Worm (Caenorhabditis elegans): Measurements from ENCODE around the gene gsp-1.
A peak's percentile ranks its signal among the peaks of the same experiment; 100 is the strongest.

Gene gsp-1

ce11 chrV:10656958-10657357 lies 25.3 kb upstream of the gsp-1 start, which contains the start of gene ugt-34:
Gene ugt-34 (minus strand): TSS chrV:10656978.
- TF ChIP-seq lin-13 (GFP tag; optimal IDR thresholded peaks at IDR 0.05), result no peak
- TF ChIP-seq zip-11 (GFP tag; IDR thresholded peaks at IDR 0.05), result no peak
- peak; percentile 9 for TF ChIP-seq pqm-1 (tag; optimal IDR thresholded peaks at IDR 0.05)
- no peak for TF ChIP-seq tra-1 (GFP tag; IDR thresholded peaks at IDR 0.05)
- TF ChIP-seq arid-1 (GFP tag; conservative IDR thresholded peaks at IDR 0.05), result no peak
- peak; percentile 99 for TF ChIP-seq nhr-28 (tag; optimal IDR thresholded peaks at IDR 0.05)

DNA sequence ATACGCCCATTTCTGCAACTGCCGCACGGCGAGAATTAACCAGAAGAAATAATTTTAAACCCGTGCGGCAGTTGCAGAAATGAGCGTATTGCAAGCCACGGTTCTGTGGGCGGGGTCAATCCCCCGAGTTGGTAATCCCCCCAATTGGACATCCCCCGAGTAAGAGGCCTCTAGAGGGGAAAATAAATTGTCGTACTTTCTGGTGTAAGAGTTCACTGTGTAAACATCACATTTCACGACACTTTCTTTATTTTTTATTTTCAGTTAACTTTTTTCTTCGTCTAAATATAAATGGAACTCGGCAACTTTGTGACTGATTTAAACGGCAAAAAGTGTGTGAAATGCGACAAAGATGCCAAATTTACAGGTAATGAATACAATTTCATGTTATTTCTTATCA lies 24.3 kb upstream of the gsp-1 start, which contains the start of gene tut-2:
TSS of gene tut-2 (plus strand) at position 277 of the 400 bp plus-strand sequence.
- no peak for TF ChIP-seq cey-2 (tag; optimal IDR thresholded peaks at IDR 0.05; ENCODE audit: borderline replicate concordance, insufficient read depth)
- peak; percentile 22 for TF ChIP-seq dpl-1 (GFP tag; optimal IDR thresholded peaks at IDR 0.05)

- peak; percentile 26 for TF ChIP-seq F49E8.2 (tag; optimal IDR thresholded peaks at IDR 0.05; ENCODE audit: borderline replicate concordance)
- no peak for TF ChIP-seq hlh-11 (tag; optimal IDR thresholded peaks at IDR 0.05)
- 0 out of 2 replicates have a peak, but pooled peaks have one; percentile 38 for TF ChIP-seq arid-1 (GFP tag; conservative IDR thresholded peaks at IDR 0.05)
- TF ChIP-seq lin-38 (GFP tag; IDR thresholded peaks at IDR 0.05), result no peak
Observed at ce11 chrV:10659343-10659742, 22.9 kb upstream of the gsp-1 start.

DNA sequence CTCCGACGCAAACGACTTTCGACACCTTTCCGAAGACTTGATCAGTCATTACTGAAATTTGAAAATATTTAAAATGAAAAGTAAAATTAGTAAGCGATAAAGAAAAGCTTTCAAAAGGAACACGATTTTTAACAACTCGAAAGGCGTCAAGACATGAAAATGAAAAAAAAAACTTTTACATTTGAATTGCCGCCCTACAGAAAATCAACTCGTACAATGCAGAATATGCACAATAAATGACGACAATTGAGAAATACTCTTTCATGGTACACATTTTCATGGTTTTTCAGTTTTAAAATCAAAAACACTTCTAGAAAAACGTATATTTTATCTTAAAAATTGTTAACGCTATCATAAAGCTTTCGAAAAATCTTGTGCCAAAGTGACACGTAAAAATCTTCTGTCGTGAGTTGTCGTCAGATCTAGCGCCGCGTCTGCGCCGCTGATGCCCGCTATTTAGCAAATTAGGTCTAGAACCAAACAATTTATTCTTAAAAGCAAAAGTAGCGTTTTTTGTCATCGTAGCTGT lies 20.7 kb upstream of the gsp-1 start, which contains the start of gene sqv-4:
TSS of gene sqv-4 (minus strand) at position 51 of the 529 bp plus-strand sequence.
- peak; percentile 4 for TF ChIP-seq rbr-2 (tag; optimal IDR thresholded peaks at IDR 0.05)
- peak; percentile 36 for TF ChIP-seq T20F7.1 (GFP tag; optimal IDR thresholded peaks at IDR 0.05)
- TF ChIP-seq lsy-2 (tag; optimal IDR thresholded peaks at IDR 0.05), result peak in 1 of 2 experiments; percentile 33
- peak; percentile 77 for TF ChIP-seq dpl-1 (GFP tag; optimal IDR thresholded peaks at IDR 0.05)
- TF ChIP-seq daf-16 (GFP tag; optimal IDR thresholded peaks at IDR 0.05), result no peak
- peak; percentile 7 for TF ChIP-seq daf-16 (tag; optimal IDR thresholded peaks at IDR 0.05)
- TF ChIP-seq vab-7 (GFP tag; IDR thresholded peaks at IDR 0.05), result no peak
- no peak for TF ChIP-seq fkh-10 (GFP tag; optimal IDR thresholded peaks at IDR 0.05)
- no peak for TF ChIP-seq daf-12 (tag; optimal IDR thresholded peaks at IDR 0.05)
- no peak for TF ChIP-seq ZK337.2 (GFP tag; IDR thresholded peaks at IDR 0.05)
- peak; percentile 86 for TF ChIP-seq aha-1 (tag)
- no peak for TF ChIP-seq nhr-77 (tag; optimal IDR thresholded peaks at IDR 0.05)
- no peak for TF ChIP-seq lin-38 (GFP tag; IDR thresholded peaks at IDR 0.05)
- TF ChIP-seq egl-27 (tag; optimal IDR thresholded peaks at IDR 0.05), result no peak
- TF ChIP-seq dve-1 (tag; optimal IDR thresholded peaks at IDR 0.05; ENCODE audit: insufficient read depth), result peak; percentile 26
- TF ChIP-seq nhr-41 (GFP tag; IDR thresholded peaks at IDR 0.05), result no peak
- no peak for TF ChIP-seq ztf-7 (tag; optimal IDR thresholded peaks at IDR 0.05)
- no peak for TF ChIP-seq unc-130 (GFP tag; optimal IDR thresholded peaks at IDR 0.05)

DNA sequence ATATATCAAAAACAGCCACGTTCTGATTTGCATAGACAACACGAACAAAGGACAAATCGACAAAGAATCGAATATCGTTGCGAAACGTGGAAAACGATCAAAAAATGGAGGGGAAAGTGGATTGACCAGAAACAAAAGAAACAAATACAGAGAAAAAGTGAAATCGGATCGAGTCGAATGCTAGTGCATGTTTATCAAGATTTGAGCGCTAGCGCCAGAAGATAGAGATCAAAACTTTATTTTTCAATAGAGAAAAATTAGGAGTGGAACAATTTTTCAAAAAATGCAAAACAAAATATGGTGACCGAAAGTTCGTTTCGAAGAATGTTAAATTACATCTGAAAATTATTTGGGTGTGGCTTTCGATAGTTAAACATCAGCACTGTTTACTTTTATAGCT lies 20.2 kb upstream of the gsp-1 start:
- no peak for TF ChIP-seq dmd-6 (GFP tag; IDR thresholded peaks at IDR 0.05)
- TF ChIP-seq hmg-1.1 (GFP tag; IDR thresholded peaks at IDR 0.05), result no peak
- TF ChIP-seq lin-13 (GFP tag; optimal IDR thresholded peaks at IDR 0.05), result no peak
- TF ChIP-seq lim-7 (GFP tag; IDR thresholded peaks at IDR 0.05), result no peak
- no peak for TF ChIP-seq egl-43 (GFP tag; IDR thresholded peaks at IDR 0.05)
- no peak for TF ChIP-seq rbr-2 (tag; optimal IDR thresholded peaks at IDR 0.05)
- no peak for TF ChIP-seq ceh-62 (tag; optimal IDR thresholded peaks at IDR 0.05)
- no peak for TF ChIP-seq mxl-2 (GFP tag; conservative IDR thresholded peaks at IDR 0.05)
- no peak for TF ChIP-seq aha-1 (tag)

Data from whole organism, L4 larva.